Fruit fly (Drosophila melanogaster): ENCODE results near the gene Marf.

The Marf gene

dm6 chrX:6375636-6376035 is 9.9 kb downstream of the Marf start (continued):
- TF ChIP-seq CG17612 (GFP tag; IDR thresholded peaks at IDR 0.05) (no peak), CG6175 (GFP tag; IDR thresholded peaks at IDR 0.05) (no peak), pita (GFP tag; optimal IDR thresholded peaks at IDR 0.05) (no peak), tll (GFP tag; optimal IDR thresholded peaks at IDR 0.05) (no peak), dmrt99B (tag; optimal IDR thresholded peaks at IDR 0.05) (peak; percentile 67), CG2889 (GFP tag; IDR thresholded peaks at IDR 0.05) (no peak), Hr3 (GFP tag; optimal IDR thresholded peaks at IDR 0.05) (peak; percentile 12), so (GFP tag; IDR thresholded peaks at IDR 0.05) (peak; percentile 55; the same call in 1 of the 3 replicates), CG13287 (GFP tag; IDR thresholded peaks at IDR 0.05; ENCODE audit: partially characterized antibody) (no peak), CG4617 (GFP tag; optimal IDR thresholded peaks at IDR 0.05; ENCODE audit: borderline replicate concordance) (no peak), CG17829 (tag; optimal IDR thresholded peaks at IDR 0.05) (peak; percentile 26), ranshi (GFP tag; IDR thresholded peaks at IDR 0.05) (peak; percentile 49; the same call in 1 of the 2 replicates), ATbp (GFP tag; optimal IDR thresholded peaks at IDR 0.05) (peak; percentile 34), CG6254 (GFP tag; optimal IDR thresholded peaks at IDR 0.05) (no peak), CG12236 (GFP tag; optimal IDR thresholded peaks at IDR 0.05) (peak; percentile 14), bsh (GFP tag; optimal IDR thresholded peaks at IDR 0.05) (peak in 1 of 2 experiments; percentile 40), nmo (GFP tag; optimal IDR thresholded peaks at IDR 0.05) (peak; percentile 59), CG10543 (GFP tag; optimal IDR thresholded peaks at IDR 0.05) (no peak), insv (GFP tag; optimal IDR thresholded peaks at IDR 0.05) (no peak), CG3838 (GFP tag; optimal IDR thresholded peaks at IDR 0.05) (no peak), CG9727 (GFP tag; optimal IDR thresholded peaks at IDR 0.05) (peak; percentile 36), CG8281 (tag; optimal IDR thresholded peaks at IDR 0.05) (no peak), Mes4 (GFP tag; optimal IDR thresholded peaks at IDR 0.05) (no peak), sr (GFP tag; IDR thresholded peaks at IDR 0.05) (no peak), dmrt11E (tag; optimal IDR thresholded peaks at IDR 0.05) (no peak), mld (GFP tag; IDR thresholded peaks at IDR 0.05; ENCODE audit: partially characterized antibody) (no peak), tin (GFP tag; optimal IDR thresholded peaks at IDR 0.05) (peak; percentile 49), Dad (GFP tag; optimal IDR thresholded peaks at IDR 0.05) (peak; percentile 3), eyg (GFP tag; optimal IDR thresholded peaks at IDR 0.05) (no peak), CG3726 (GFP tag; IDR thresholded peaks at IDR 0.05) (no peak), bcd (GFP tag; optimal IDR thresholded peaks at IDR 0.05) (peak; percentile 35), Doc2 (GFP tag; IDR thresholded peaks at IDR 0.05) (no peak), CG17186 (GFP tag; optimal IDR thresholded peaks at IDR 0.05) (no peak), CG8924 (tag; optimal IDR thresholded peaks at IDR 0.05) (peak; percentile 38), sna (GFP tag; IDR thresholded peaks at IDR 0.05; ENCODE audit: partially characterized antibody) (no peak), CHES-1-like (GFP tag; optimal IDR thresholded peaks at IDR 0.05) (no peak), Myb (GFP tag; optimal IDR thresholded peaks at IDR 0.05) (peak; percentile 25), CG1603 (tag; optimal IDR thresholded peaks at IDR 0.05) (peak; percentile 64), CG13894 (tag; optimal IDR thresholded peaks at IDR 0.05) (no peak), Bgb (GFP tag; IDR thresholded peaks at IDR 0.05; ENCODE audit: partially characterized antibody) (no peak), CG34376 (GFP tag; optimal IDR thresholded peaks at IDR 0.05) (peak; percentile 34), Dip3 (GFP tag; optimal IDR thresholded peaks at IDR 0.05) (peak; percentile 6), CG7357 (GFP tag; IDR thresholded peaks at IDR 0.05) (no peak), slp2 (GFP tag; optimal IDR thresholded peaks at IDR 0.05) (no peak), jumu (GFP tag; optimal IDR thresholded peaks at IDR 0.05) (peak; percentile 33), slou (GFP tag; optimal IDR thresholded peaks at IDR 0.05) (peak; percentile 16), CG15696 (tag; optimal IDR thresholded peaks at IDR 0.05) (no peak), Stat92E (GFP tag; optimal IDR thresholded peaks at IDR 0.05) (no peak), CG14050 (GFP tag; IDR thresholded peaks at IDR 0.05) (no peak), Hr78 (GFP tag; optimal IDR thresholded peaks at IDR 0.05) (no peak)

Measured in whole organism, embryonic.